Worm (Caenorhabditis elegans) whole organism, L1 larva: ENCODE measurements around the gene srh-299.

ENCODE experiments used
- C34B4.2 ChIP-seq: sonication (generic microtip); optimal IDR thresholded peaks from 2 replicates; lab custom pipeline; 2017; ENCODE audit warnings: mild to moderate bottlenecking, missing genetic modification characterization, missing compliant biosample characterization
- aha-1 ChIP-seq: fragments of 150-350 bp; optimal IDR thresholded peaks from 2 replicates; lab custom pipeline; 2014; ENCODE audit warnings: missing biosample characterization, missing genetic modification characterization
- alr-1 ChIP-seq: fragments of 200-800 bp; sonication (Bioruptor generic); optimal IDR thresholded peaks from 2 replicates; lab custom pipeline; 2018; ENCODE audit warnings: borderline replicate concordance, mild to moderate bottlenecking, missing genetic modification characterization, missing compliant biosample characterization
- blmp-1 ChIP-seq: fragments of 150-350 bp; optimal IDR thresholded peaks from 2 replicates; lab custom pipeline; 2014; ENCODE audit warnings: missing biosample characterization, missing genetic modification characterization
- ceh-90 ChIP-seq: sonication (generic microtip); optimal IDR thresholded peaks from 2 replicates; lab custom pipeline; 2016; ENCODE audit warnings: missing genetic modification characterization, missing compliant biosample characterization
- dpl-1 ChIP-seq, 3 experiments: fragments of 150-350 bp in 2 of 3; sonication (generic microtip) in 1 of 3; optimal IDR thresholded peaks; 2 replicates each; lab custom pipeline; 2014 to 2017; ENCODE audit warnings: missing biosample characterization in 3 of 3, missing genetic modification characterization in 3 of 3, missing genetic modification reagents in 3 of 3
- efl-1 ChIP-seq, 4 experiments: fragments of 150-350 bp; optimal IDR thresholded peaks in 3 of 4; peaks in 1 of 4; 1 replicate in 1 of 4; 2 replicates in 3 of 4; lab custom pipeline; 2014; ENCODE audit warnings: missing biosample characterization in 2 of 4, missing genetic modification characterization in 2 of 4, missing genetic modification reagents in 2 of 4
- efl-3 ChIP-seq: fragments of 200-800 bp; sonication (Bioruptor generic); optimal IDR thresholded peaks from 2 replicates; lab custom pipeline; 2018; ENCODE audit warnings: mild to moderate bottlenecking, missing genetic modification characterization, missing compliant biosample characterization
- egl-27 ChIP-seq, 2 experiments: fragments of 150-350 bp in 1 of 2; sonication (generic microtip); optimal IDR thresholded peaks; 3 replicates each; lab custom pipeline; 2017 to 2018; ENCODE audit warnings: missing biosample characterization in 2 of 2, missing genetic modification characterization in 2 of 2, missing genetic modification reagents in 2 of 2
- fkh-10 ChIP-seq: sonication (generic microtip); optimal IDR thresholded peaks from 2 replicates; lab custom pipeline; 2017; ENCODE audit warnings: missing biosample characterization, missing genetic modification reagents, missing genetic modification characterization
- fkh-4 ChIP-seq: sonication (generic microtip); optimal IDR thresholded peaks from 2 replicates; lab custom pipeline; 2016; ENCODE audit warnings: missing compliant biosample characterization, missing genetic modification characterization, borderline replicate concordance
- fkh-8 ChIP-seq: sonication (generic microtip); optimal IDR thresholded peaks from 2 replicates; lab custom pipeline; 2016; ENCODE audit warnings: mild to moderate bottlenecking, missing genetic modification characterization, missing compliant biosample characterization
- fos-1 ChIP-seq: fragments of 150-350 bp; optimal IDR thresholded peaks from 2 replicates; lab custom pipeline; 2014; ENCODE audit warnings: missing biosample characterization, missing genetic modification characterization
- grh-1 ChIP-seq: fragments of 200-800 bp; sonication (Bioruptor generic); IDR thresholded peaks from 2 replicates; pipeline ENCODE4 v1.3.6; 2022; ENCODE audit warnings: missing genetic modification reagents, missing genetic modification characterization, missing compliant biosample characterization
- hlh-4 ChIP-seq: sonication (generic microtip); optimal IDR thresholded peaks from 2 replicates; lab custom pipeline; 2016; ENCODE audit warnings: mild to moderate bottlenecking, missing genetic modification characterization, missing compliant biosample characterization
- irx-1 ChIP-seq: sonication (generic microtip); optimal IDR thresholded peaks from 2 replicates; lab custom pipeline; 2016; ENCODE audit warnings: missing genetic modification characterization, missing compliant biosample characterization
- isw-1 ChIP-seq: fragments of 200-800 bp; sonication (Bioruptor generic); IDR thresholded peaks from 2 replicates; pipeline ENCODE4 v1.3.6; 2022; ENCODE audit warnings: missing genetic modification characterization, missing compliant biosample characterization
- jun-1 ChIP-seq: fragments of 150-350 bp; optimal IDR thresholded peaks from 2 replicates; lab custom pipeline; 2014; ENCODE audit warnings: missing biosample characterization, missing genetic modification reagents, missing genetic modification characterization
- lin-14 ChIP-seq: fragments of 200-800 bp; sonication (Bioruptor generic); optimal IDR thresholded peaks from 2 replicates; lab custom pipeline; 2018; ENCODE audit warnings: mild to moderate bottlenecking, missing genetic modification characterization, moderate library complexity, missing compliant biosample characterization
- lin-39 ChIP-seq: fragments of 150-350 bp; optimal IDR thresholded peaks from 2 replicates; lab custom pipeline; 2014; ENCODE audit warnings: missing biosample characterization, missing genetic modification reagents, missing genetic modification characterization
- lir-3 ChIP-seq: sonication (generic microtip); optimal IDR thresholded peaks from 2 replicates; lab custom pipeline; 2016; ENCODE audit warnings: mild to moderate bottlenecking, missing genetic modification characterization, moderate library complexity, missing compliant biosample characterization; ENCODE audit not compliant: poor library complexity
- mef-2 ChIP-seq: fragments of 150-350 bp; optimal IDR thresholded peaks from 2 replicates; lab custom pipeline; 2014; ENCODE audit warnings: missing biosample characterization, missing genetic modification characterization
- mep-1 ChIP-seq: fragments of 150-350 bp; optimal IDR thresholded peaks from 2 replicates; lab custom pipeline; 2014; ENCODE audit warnings: missing biosample characterization, missing genetic modification characterization
- nhr-47 ChIP-seq: sonication (generic microtip); optimal IDR thresholded peaks from 2 replicates; lab custom pipeline; 2016; ENCODE audit warnings: mild to moderate bottlenecking, missing genetic modification characterization, moderate library complexity, missing compliant biosample characterization
- nhr-77 ChIP-seq: fragments of 150-350 bp; optimal IDR thresholded peaks from 2 replicates; lab custom pipeline; 2014; ENCODE audit warnings: missing biosample characterization, missing genetic modification characterization
- nhr-85 ChIP-seq: sonication (generic microtip); peaks from one replicate; lab custom pipeline; 2016; ENCODE audit warnings: missing genetic modification characterization, inconsistent platforms, missing compliant biosample characterization
- skn-1 ChIP-seq: fragments of 150-350 bp; optimal IDR thresholded peaks from 2 replicates; lab custom pipeline; 2014; ENCODE audit warnings: missing biosample characterization, missing genetic modification characterization
- snu-23 ChIP-seq: sonication (generic microtip); optimal IDR thresholded peaks from 2 replicates; lab custom pipeline; 2016; ENCODE audit warnings: missing genetic modification characterization, missing compliant biosample characterization
- swsn-7 ChIP-seq: sonication (generic microtip); optimal IDR thresholded peaks from 2 replicates; lab custom pipeline; 2016; ENCODE audit warnings: missing genetic modification characterization, missing compliant biosample characterization
- unc-130 ChIP-seq: fragments of 150-350 bp; optimal IDR thresholded peaks from 2 replicates; lab custom pipeline; 2017; ENCODE audit warnings: missing biosample characterization, missing genetic modification characterization, inconsistent platforms
- unc-86 ChIP-seq: sonication (generic microtip); optimal IDR thresholded peaks from 2 replicates; lab custom pipeline; 2016; ENCODE audit warnings: missing genetic modification characterization, missing compliant biosample characterization
- xbp-1 ChIP-seq: sonication (generic microtip); optimal IDR thresholded peaks from 2 replicates; lab custom pipeline; 2016; ENCODE audit warnings: missing genetic modification characterization, missing compliant biosample characterization
- ztf-4 ChIP-seq: fragments of 150-350 bp; optimal IDR thresholded peaks from 2 replicates; lab custom pipeline; 2014; ENCODE audit warnings: missing biosample characterization, missing genetic modification characterization

Gene srh-299

ce11 chrV:15841095-15841494 lies 22.0 kb upstream of the srh-299 start, which contains the start of gene srh-149:
Gene srh-149 (minus strand): TSS chrV:15841195.
- no peak for TF ChIP-seq ceh-90
- TF ChIP-seq jun-1, result no peak
- TF ChIP-seq hlh-4 (tag; lab: Kevin White, UChicago), result peak; percentile 50
- no peak for TF ChIP-seq blmp-1 (tag; lab: Kevin White, UChicago)
- TF ChIP-seq nhr-77, result no peak

ce11 chrV:15850276-15850811 lies 12.8 kb upstream of the srh-299 start, which contains the start of gene srh-147:
Gene srh-147 (minus strand): TSS chrV:15850326.
- peak; percentile 92 for TF ChIP-seq hlh-4 (tag; lab: Kevin White, UChicago)

DNA sequence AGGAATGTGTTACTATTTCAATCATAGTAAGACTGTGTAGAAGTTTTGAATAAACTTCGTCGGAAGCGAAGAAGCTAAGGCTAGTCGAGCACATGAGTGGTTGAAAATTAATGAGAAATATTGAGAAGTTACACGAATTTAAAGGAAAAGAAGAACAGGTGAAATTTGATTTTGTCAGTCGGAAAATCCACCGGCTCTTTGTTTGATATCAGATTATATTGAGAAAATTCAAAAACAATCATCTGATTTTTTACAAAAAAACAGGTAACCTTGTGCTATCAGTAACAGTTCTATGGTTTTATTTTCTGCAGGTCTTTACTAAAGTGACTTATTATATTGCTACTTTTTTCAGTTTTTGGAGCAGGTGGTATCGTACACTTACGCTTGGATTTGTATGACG lies 4.8 kb upstream of the srh-299 start, which contains the start of gene srh-148:
TSS of gene srh-148 (minus strand) at position 101 of the 400 bp plus-strand sequence.
- no peak for TF ChIP-seq unc-130
- no peak for TF ChIP-seq efl-1 (optimal IDR thresholded peaks at IDR 0.05; lab: Kevin White, UChicago)
- TF ChIP-seq efl-1 (GFP tag; optimal IDR thresholded peaks at IDR 0.05 in 1 of 2; lab: Kevin White, UChicago), result no peak
- TF ChIP-seq lin-39 (tag; lab: Kevin White, UChicago), result no peak
- TF ChIP-seq lin-14 (GFP tag; lab: Kevin White, UChicago), result no peak
- no peak for TF ChIP-seq mep-1
- no peak for TF ChIP-seq egl-27 (tag; optimal IDR thresholded peaks at IDR 0.05; lab: Kevin White, UChicago)
- no peak for TF ChIP-seq ztf-4
- peak; percentile 20 for TF ChIP-seq hlh-4 (tag; lab: Kevin White, UChicago)

- TF ChIP-seq aha-1, result no peak
- no peak for TF ChIP-seq mep-1
- TF ChIP-seq C34B4.2 (tag; lab: Kevin White, UChicago), result no peak
- no peak for TF ChIP-seq irx-1 (tag; lab: Kevin White, UChicago)
- no peak for TF ChIP-seq snu-23 (GFP tag; lab: Kevin White, UChicago)
Observed at ce11 chrV:15862599-15862998, 543 bp upstream of the srh-299 start, which contains the start of gene srz-12. Gene srz-12 (minus strand): TSS chrV:15862699.

- no peak for TF ChIP-seq fos-1 (tag; lab: Kevin White, UChicago)
Observed at ce11 chrV:15865839-15866238, 2.7 kb downstream of the srh-299 start, which contains the start of gene srh-293. Gene srh-293 (plus strand): TSS chrV:15866139.

ce11 chrV:15867373-15867772 lies 4.2 kb downstream of the srh-299 start, which contains the start of gene fbxa-197:
Gene fbxa-197 (plus strand): TSS chrV:15867673.
- TF ChIP-seq alr-1 (tag; lab: Kevin White, UChicago), result no peak
- no peak for TF ChIP-seq swsn-7 (tag; lab: Kevin White, UChicago)
- no peak for TF ChIP-seq fkh-10 (GFP tag; lab: Kevin White, UChicago)
- TF ChIP-seq mef-2 (tag; lab: Kevin White, UChicago), result no peak
- no peak for TF ChIP-seq efl-3
- TF ChIP-seq nhr-47 (tag; lab: Kevin White, UChicago), result no peak
- TF ChIP-seq hlh-4 (tag; lab: Kevin White, UChicago), result no peak
- TF ChIP-seq isw-1 (GFP tag; lab: Robert Waterston, UW), result no peak

ce11 chrV:15870356-15870755 lies 7.2 kb downstream of the srh-299 start, which contains the start of gene str-57:
Gene str-57 (plus strand): TSS chrV:15870656.
- no peak for TF ChIP-seq dpl-1 (GFP tag; optimal IDR thresholded peaks at IDR 0.05; lab: Kevin White, UChicago)
- TF ChIP-seq fkh-8, result peak; percentile 28
- TF ChIP-seq, all 84 proteins: peak for 1

ce11 chrV:15872273-15872672 lies 9.1 kb downstream of the srh-299 start, which contains the start of gene str-56:
Gene str-56 (plus strand): TSS chrV:15872573.
- TF ChIP-seq nhr-47 (tag; lab: Kevin White, UChicago) (no peak), xbp-1 (tag; lab: Kevin White, UChicago) (no peak), lin-39 (tag; lab: Kevin White, UChicago) (no peak), fkh-4 (no peak), nhr-85 (tag; lab: Kevin White, UChicago) (no peak), skn-1 (tag; lab: Kevin White, UChicago) (no peak), lir-3 (no peak), grh-1 (GFP tag; lab: Robert Waterston, UW) (no peak), unc-86 (tag; lab: Kevin White, UChicago) (no peak)
